Fruit fly (Drosophila melanogaster) whole organism, embryonic: Measurements from ENCODE around the gene CG4133.
A peak's percentile ranks its signal among the peaks of the same experiment; 100 is the strongest.

ENCODE experiments used
- Aef1 ChIP-seq: fragments of 200-800 bp; sonication (Bioruptor generic); IDR thresholded peaks from 3 replicates; pipeline ENCODE4 v1.3.6; 2022; ENCODE audit warnings: missing biosample characterization, missing genetic modification characterization
- Asciz ChIP-seq: fragments of 200-800 bp; sonication (Bioruptor generic); optimal IDR thresholded peaks from 2 replicates; lab custom pipeline; 2017; ENCODE audit warnings: missing biosample characterization, mild to moderate bottlenecking, missing genetic modification characterization, missing genetic modification reagents
- Atf6 ChIP-seq: fragments of 200-800 bp; sonication (Bioruptor generic); IDR thresholded peaks from 2 replicates; pipeline ENCODE4 v1.3.6; 2022; ENCODE audit warnings: missing biosample characterization, missing genetic modification characterization
- BEAF-32 ChIP-seq: fragments of 200-800 bp; sonication (Bioruptor generic); optimal IDR thresholded peaks from 3 replicates; lab custom pipeline; 2017; ENCODE audit warnings: missing biosample characterization, missing genetic modification characterization, mild to moderate bottlenecking, moderate library complexity, missing genetic modification reagents
- Blimp-1 ChIP-seq: fragments of 200-800 bp; sonication (Bioruptor generic); optimal IDR thresholded peaks from 3 replicates; lab custom pipeline; 2018; ENCODE audit warnings: missing biosample characterization, missing genetic modification characterization, mild to moderate bottlenecking, moderate library complexity, missing genetic modification reagents
- BtbVII ChIP-seq: fragments of 200-800 bp; sonication (Bioruptor generic); optimal IDR thresholded peaks from 3 replicates; lab custom pipeline; 2017; ENCODE audit warnings: missing biosample characterization, mild to moderate bottlenecking, missing genetic modification characterization
- CG12219 ChIP-seq: fragments of 200-800 bp; sonication (Bioruptor generic); optimal IDR thresholded peaks from 3 replicates; lab custom pipeline; 2018; ENCODE audit warnings: missing biosample characterization, mild to moderate bottlenecking, missing genetic modification characterization
- CG13424 ChIP-seq: fragments of 200-800 bp; sonication (Bioruptor generic); optimal IDR thresholded peaks from 2 replicates; lab custom pipeline; 2019; ENCODE audit warnings: missing biosample characterization, mild to moderate bottlenecking, missing genetic modification characterization, moderate library complexity
- CG14441 ChIP-seq: fragments of 200-800 bp; sonication (Bioruptor generic); IDR thresholded peaks from 2 replicates; pipeline ENCODE4 v1.3.6; 2022; ENCODE audit warnings: missing biosample characterization, missing genetic modification characterization
- CG14710 ChIP-seq: fragments of 200-800 bp; sonication (Bioruptor generic); optimal IDR thresholded peaks from 3 replicates; lab custom pipeline; 2019; ENCODE audit warnings: missing biosample characterization, mild to moderate bottlenecking, missing genetic modification characterization, moderate library complexity
- CG15073 ChIP-seq: fragments of 200-800 bp; sonication (Bioruptor generic); optimal IDR thresholded peaks from 2 replicates; lab custom pipeline; 2016; ENCODE audit warnings: missing biosample characterization, missing genetic modification characterization
- CG1792 ChIP-seq: fragments of 200-800 bp; sonication (Bioruptor generic); optimal IDR thresholded peaks from 2 replicates; lab custom pipeline; 2016; ENCODE audit warnings: missing biosample characterization, missing genetic modification characterization
- CG18764 ChIP-seq: fragments of 200-800 bp; sonication (Bioruptor generic); optimal IDR thresholded peaks from 3 replicates; lab custom pipeline; 2016; ENCODE audit warnings: missing biosample characterization, missing genetic modification characterization
- CG2116 ChIP-seq: fragments of 200-800 bp; sonication (Bioruptor generic); optimal IDR thresholded peaks from 3 replicates; lab custom pipeline; 2018; ENCODE audit warnings: missing biosample characterization, mild to moderate bottlenecking, missing genetic modification characterization
- CG2199 ChIP-seq: fragments of 200-800 bp; sonication (Bioruptor generic); IDR thresholded peaks from 3 replicates; pipeline ENCODE4 v1.3.6; 2022; ENCODE audit warnings: missing biosample characterization, missing genetic modification characterization
- CG4282 ChIP-seq: fragments of 200-800 bp; sonication (Bioruptor generic); optimal IDR thresholded peaks from 2 replicates; lab custom pipeline; 2016; ENCODE audit warnings: missing biosample characterization, missing genetic modification characterization
- CG4820 ChIP-seq: fragments of 200-800 bp; sonication (Bioruptor generic); optimal IDR thresholded peaks from 3 replicates; lab custom pipeline; 2016; ENCODE audit warnings: missing biosample characterization, missing genetic modification characterization
- CG7839 ChIP-seq: fragments of 200-800 bp; sonication (Bioruptor generic); optimal IDR thresholded peaks from 3 replicates; lab custom pipeline; 2018; ENCODE audit warnings: missing biosample characterization, mild to moderate bottlenecking, missing genetic modification characterization, moderate library complexity
- CG7963 ChIP-seq: fragments of 200-800 bp; sonication (Bioruptor generic); IDR thresholded peaks from 3 replicates; pipeline ENCODE4 v1.3.6; 2022; ENCODE audit warnings: missing biosample characterization, missing genetic modification characterization; ENCODE audit not compliant: partially characterized antibody
- CG8281 ChIP-seq: fragments of 200-800 bp; sonication (Bioruptor generic); optimal IDR thresholded peaks from 2 replicates; lab custom pipeline; 2018; ENCODE audit warnings: missing biosample characterization, mild to moderate bottlenecking, missing genetic modification characterization, moderate library complexity
- CG8290 ChIP-seq, 3 experiments: fragments of 200-800 bp; sonication (Bioruptor generic); optimal IDR thresholded peaks; 2 replicates each; lab custom pipeline; 2016 to 2019; ENCODE audit warnings: missing biosample characterization in 3 of 3, missing genetic modification characterization in 3 of 3, mild to moderate bottlenecking in 2 of 3, moderate library complexity in 1 of 3
- CG9817 ChIP-seq: fragments of 200-800 bp; sonication (Bioruptor generic); optimal IDR thresholded peaks from 2 replicates; lab custom pipeline; 2018; ENCODE audit warnings: missing biosample characterization, mild to moderate bottlenecking, missing genetic modification characterization, moderate library complexity
- Camta ChIP-seq: fragments of 200-800 bp; sonication (Bioruptor generic); optimal IDR thresholded peaks from 2 replicates; lab custom pipeline; 2016; ENCODE audit warnings: missing biosample characterization, missing genetic modification characterization
- Chrac-16 ChIP-seq: fragments of 200-800 bp; sonication (Bioruptor generic); optimal IDR thresholded peaks from 3 replicates; lab custom pipeline; 2016; ENCODE audit warnings: missing biosample characterization, missing genetic modification characterization
- Dbx ChIP-seq: fragments of 200-800 bp; sonication (Bioruptor generic); IDR thresholded peaks from 3 replicates; pipeline ENCODE4 v1.3.6; 2022; ENCODE audit warnings: missing biosample characterization, missing genetic modification characterization
- Deaf1 ChIP-seq: fragments of 200-800 bp; optimal IDR thresholded peaks from 3 replicates; lab custom pipeline; 2019; ENCODE audit warnings: missing biosample characterization, mild to moderate bottlenecking, missing genetic modification characterization, moderate library complexity
- MBD-R2 ChIP-seq: fragments of 200-800 bp; sonication (Bioruptor generic); IDR thresholded peaks from 2 replicates; pipeline ENCODE4 v1.3.6; 2022; ENCODE audit warnings: missing biosample characterization, missing genetic modification characterization
- Oaz ChIP-seq: fragments of 200-800 bp; sonication (Bioruptor generic); IDR thresholded peaks from 2 replicates; pipeline ENCODE4 v1.3.6; 2022; ENCODE audit warnings: missing biosample characterization, missing genetic modification characterization
- Taf1 ChIP-seq: fragments of 200-800 bp; sonication (Bioruptor generic); IDR thresholded peaks from 2 replicates; pipeline ENCODE4 v1.3.6; 2022; ENCODE audit warnings: missing biosample characterization, missing genetic modification characterization
- ap ChIP-seq: fragments of 200-800 bp; sonication (Bioruptor generic); IDR thresholded peaks from 2 replicates; pipeline ENCODE4 v1.3.6; 2022; ENCODE audit warnings: missing biosample characterization, missing genetic modification characterization
- bcd ChIP-seq: fragments of 200-800 bp; sonication (Bioruptor generic); optimal IDR thresholded peaks from 2 replicates; lab custom pipeline; 2017; ENCODE audit warnings: missing biosample characterization, mild to moderate bottlenecking, missing genetic modification characterization
- chinmo ChIP-seq: fragments of 200-800 bp; sonication (Bioruptor generic); IDR thresholded peaks from 4 replicates; pipeline ENCODE4 v1.3.6; 2022; ENCODE audit warnings: missing biosample characterization, missing genetic modification characterization; ENCODE audit not compliant: partially characterized antibody
- corto ChIP-seq: fragments of 200-800 bp; sonication (Bioruptor generic); optimal IDR thresholded peaks from 2 replicates; lab custom pipeline; 2016; ENCODE audit warnings: missing biosample characterization, mild to moderate bottlenecking, missing genetic modification characterization, moderate library complexity
- crol ChIP-seq: fragments of 200-800 bp; sonication (Bioruptor generic); IDR thresholded peaks from 2 replicates; pipeline ENCODE4 v1.3.6; 2022; ENCODE audit warnings: missing biosample characterization, missing genetic modification characterization
- crp ChIP-seq, 2 experiments: fragments of 200-800 bp; sonication (Bioruptor generic); optimal IDR thresholded peaks; 2 replicates in 1 of 2; 3 replicates in 1 of 2; lab custom pipeline; 2017; ENCODE audit warnings: missing biosample characterization in 2 of 2, missing genetic modification characterization in 2 of 2, mild to moderate bottlenecking in 1 of 2, moderate library complexity in 1 of 2
- dysf ChIP-seq: fragments of 200-800 bp; sonication (Bioruptor generic); IDR thresholded peaks from 3 replicates; pipeline ENCODE4 v1.3.6; 2022; ENCODE audit warnings: missing biosample characterization, missing genetic modification characterization
- fu2 ChIP-seq: fragments of 200-800 bp; sonication (Bioruptor generic); optimal IDR thresholded peaks from 2 replicates; lab custom pipeline; 2016; ENCODE audit warnings: missing biosample characterization, missing genetic modification characterization
- inv ChIP-seq: fragments of 200-800 bp; sonication (Bioruptor generic); IDR thresholded peaks from 2 replicates; pipeline ENCODE4 v1.3.6; 2022; ENCODE audit warnings: missing biosample characterization, missing genetic modification characterization; ENCODE audit not compliant: partially characterized antibody
- ken ChIP-seq: fragments of 200-800 bp; sonication (Bioruptor generic); IDR thresholded peaks from 3 replicates; pipeline ENCODE4 v1.3.6; 2022; ENCODE audit warnings: missing biosample characterization, missing genetic modification characterization
- nom ChIP-seq: fragments of 200-800 bp; sonication (Bioruptor generic); optimal IDR thresholded peaks from 2 replicates; lab custom pipeline; 2017; ENCODE audit warnings: missing biosample characterization, missing genetic modification characterization, mild to moderate bottlenecking, moderate library complexity, missing genetic modification reagents
- odd ChIP-seq: fragments of 200-800 bp; sonication (Bioruptor generic); optimal IDR thresholded peaks from 2 replicates; lab custom pipeline; 2017; ENCODE audit warnings: missing biosample characterization, mild to moderate bottlenecking, missing genetic modification characterization
- org-1 ChIP-seq: fragments of 200-800 bp; sonication (Bioruptor generic); optimal IDR thresholded peaks from 2 replicates; lab custom pipeline; 2017; ENCODE audit warnings: missing biosample characterization, missing genetic modification characterization
- pan ChIP-seq, 4 experiments: fragments of >200 bp in 3 of 4; fragments of 200-800 bp in 1 of 4; sonication (Bioruptor generic) in 1 of 4; optimal IDR thresholded peaks in 3 of 4; IDR thresholded peaks in 1 of 4; 2 replicates each; pipeline versions ENCODE4 v1.3.6 to Lab custom; 2017 to 2022; ENCODE audit warnings: missing biosample characterization in 2 of 4, missing genetic modification characterization in 2 of 4, mixed read lengths in 1 of 4
- pzg ChIP-seq: fragments of 200-800 bp; sonication (Bioruptor generic); optimal IDR thresholded peaks from 3 replicates; lab custom pipeline; 2018; ENCODE audit warnings: missing biosample characterization, mild to moderate bottlenecking, missing genetic modification characterization, moderate library complexity
- sc ChIP-seq, 3 experiments: fragments of >200 bp in 2 of 3; fragments of 200-800 bp in 1 of 3; sonication (Bioruptor generic) in 1 of 3; optimal IDR thresholded peaks; 2 replicates in 2 of 3; 3 replicates in 1 of 3; lab custom pipeline; 2017; ENCODE audit warnings: mild to moderate bottlenecking in 1 of 3, missing biosample characterization in 1 of 3, missing genetic modification characterization in 1 of 3, missing genetic modification reagents in 1 of 3
- slbo ChIP-seq: fragments of 200-800 bp; sonication (Bioruptor generic); IDR thresholded peaks from 2 replicates; pipeline ENCODE4 v1.3.6; 2022; ENCODE audit warnings: missing biosample characterization, missing genetic modification characterization
- ttk ChIP-seq: fragments of 200-800 bp; sonication (Bioruptor generic); IDR thresholded peaks from 2 replicates; pipeline ENCODE4 v2.1.2; 2022; ENCODE audit warnings: missing biosample characterization, missing genetic modification characterization
- vvl ChIP-seq: fragments of 200-800 bp; sonication (Bioruptor generic); IDR thresholded peaks from 2 replicates; pipeline ENCODE4 v1.3.6; 2022; ENCODE audit warnings: missing biosample characterization, missing genetic modification characterization

CG4133 gene

dm6 chr2L:493274-493673 is 37.9 kb downstream of the CG4133 start (continued):
- TF ChIP-seq CG1792 (GFP tag; lab: Kevin White, UChicago) (no peak), CG4820 (peak; percentile 59), pzg (GFP tag; lab: Kevin White, UChicago) (no peak), CG13424 (tag; lab: Kevin White, UChicago) (peak; percentile 0), Chrac-16 (GFP tag; lab: Kevin White, UChicago) (peak; percentile 46), BEAF-32 (GFP tag; lab: Kevin White, UChicago) (no peak), Aef1 (GFP tag; lab: Robert Waterston, UW) (peak; percentile 40; the same call in 1 of the 3 replicates), CG4282 (no peak), crp (GFP tag; optimal IDR thresholded peaks at IDR 0.05; lab: Kevin White, UChicago) (no peak), CG14710 (tag; lab: Kevin White, UChicago) (no peak), ken (GFP tag; lab: Robert Waterston, UW) (peak; percentile 54; the same call in 2 of the 3 replicates), Atf6 (GFP tag; lab: Robert Waterston, UW) (peak; percentile 27; the same call in 1 of the 2 replicates), ap (no peak), ttk (GFP tag; lab: Robert Waterston, UW) (no peak), CG8290 (GFP tag; optimal IDR thresholded peaks at IDR 0.05; lab: Kevin White, UChicago) (peak; percentile 21), CG8290 (tag; optimal IDR thresholded peaks at IDR 0.05; lab: Kevin White, UChicago) (no peak), slbo (GFP tag; lab: Robert Waterston, UW) (peak; percentile 25; the same call in 1 of the 2 replicates), pan (optimal IDR thresholded peaks at IDR 0.05; lab: Kevin White, UChicago) (no peak), pan (GFP tag; optimal IDR thresholded peaks at IDR 0.05 in 1 of 2, IDR thresholded peaks at IDR 0.05 in 1 of 2) (peak in 1 of 2 experiments; percentile 36), vvl (GFP tag; lab: Robert Waterston, UW) (peak; percentile 79), sc (optimal IDR thresholded peaks at IDR 0.05; lab: Kevin White, UChicago) (no peak), sc (GFP tag; optimal IDR thresholded peaks at IDR 0.05; lab: Kevin White, UChicago) (no peak), CG2199 (GFP tag; lab: Robert Waterston, UW) (no peak), CG7839 (tag; lab: Kevin White, UChicago) (peak; percentile 34), Oaz (GFP tag; lab: Robert Waterston, UW) (no peak), Taf1 (GFP tag; lab: Robert Waterston, UW) (no peak), CG7963 (GFP tag; lab: Robert Waterston, UW) (no peak), crol (GFP tag; lab: Robert Waterston, UW) (no peak), CG8281 (tag; lab: Kevin White, UChicago) (no peak), CG9817 (tag; lab: Kevin White, UChicago) (no peak), CG18764 (no peak), CG14441 (GFP tag; lab: Robert Waterston, UW) (peak; percentile 25; the same call in 1 of the 2 replicates), CG2116 (GFP tag; lab: Kevin White, UChicago) (no peak), Dbx (GFP tag; lab: Robert Waterston, UW) (no peak), Deaf1 (peak; percentile 14), nom (GFP tag; lab: Kevin White, UChicago) (no peak), CG15073 (GFP tag; lab: Kevin White, UChicago) (no peak), dysf (peak; percentile 51; the same call in 2 of the 3 replicates), Camta (GFP tag; lab: Kevin White, UChicago) (no peak)

- TF ChIP-seq CG12219 (no peak), Blimp-1 (GFP tag; lab: Kevin White, UChicago) (no peak), org-1 (GFP tag; lab: Kevin White, UChicago) (no peak), chinmo (GFP tag; lab: Robert Waterston, UW) (peak; percentile 51; the same call in 1 of the 4 replicates), Asciz (GFP tag; lab: Kevin White, UChicago) (no peak), odd (no peak), fu2 (GFP tag; lab: Kevin White, UChicago) (no peak), inv (no peak), corto (no peak), BtbVII (GFP tag; lab: Kevin White, UChicago) (no peak), bcd (no peak), MBD-R2 (no peak)
Observed at dm6 chr2L:495381-496240, 40.3 kb downstream of the CG4133 start.
